Fruit fly (Drosophila melanogaster): Measurements from ENCODE around the gene Npc2c.
A peak's percentile ranks its signal among the peaks of the same experiment; 100 is the strongest.

Gene Npc2c

DNA sequence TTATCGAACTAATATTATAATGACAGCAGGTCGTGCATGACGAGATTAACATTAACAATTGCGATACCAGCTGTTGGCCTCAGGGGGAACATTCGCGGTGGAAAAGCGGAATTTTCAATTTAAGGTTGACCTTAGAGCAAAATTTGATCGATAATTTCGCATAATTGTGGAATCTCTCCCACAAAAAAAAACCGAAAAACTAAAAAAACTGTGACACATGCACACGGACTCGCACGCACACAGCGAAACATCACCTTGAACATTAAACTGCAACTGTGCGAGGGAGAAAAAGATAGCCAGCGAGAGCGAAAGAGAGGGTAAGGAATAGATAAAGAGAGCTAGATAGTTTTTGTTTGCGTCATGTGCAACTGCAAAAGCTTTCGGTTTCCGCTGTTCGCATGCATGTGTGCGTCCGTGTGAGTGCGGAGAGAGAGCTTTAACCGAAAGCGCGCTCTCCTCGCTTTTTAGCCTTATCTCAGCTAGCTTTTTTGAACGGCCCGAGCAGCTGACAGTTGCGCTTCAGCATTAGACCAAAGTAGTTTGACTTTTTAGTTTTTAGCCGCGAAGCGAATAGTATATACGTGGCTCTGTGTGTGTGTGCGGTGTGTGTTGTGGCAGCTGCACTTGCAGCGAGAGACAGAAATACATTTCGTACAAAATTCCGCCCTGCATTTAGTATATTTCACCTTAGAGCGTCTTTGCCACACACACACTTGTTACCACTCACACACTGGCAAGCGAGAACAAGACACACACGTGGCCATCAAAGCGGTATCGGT lies 33.4 kb downstream of the Npc2c start (continued):
- no peak for TF ChIP-seq CG12744 (GFP tag; optimal IDR thresholded peaks at IDR 0.05)
- TF ChIP-seq gro (GFP tag; optimal IDR thresholded peaks at IDR 0.05): peak; percentile 27
- TF ChIP-seq lilli (GFP tag; optimal IDR thresholded peaks at IDR 0.05): no peak
- no peak for TF ChIP-seq MESR4 (GFP tag; optimal IDR thresholded peaks at IDR 0.05)
- TF ChIP-seq CG1792 (GFP tag; optimal IDR thresholded peaks at IDR 0.05): no peak
- peak; percentile 42; the same call in 1 of the 2 replicates for TF ChIP-seq CG14014 (GFP tag; IDR thresholded peaks at IDR 0.05)
- TF ChIP-seq zen (tag; optimal IDR thresholded peaks at IDR 0.05): no peak
- no peak for TF ChIP-seq CG9215 (GFP tag; IDR thresholded peaks at IDR 0.05)
- TF ChIP-seq sisA (GFP tag; IDR thresholded peaks at IDR 0.05): no peak
- TF ChIP-seq nom (GFP tag; optimal IDR thresholded peaks at IDR 0.05): peak; percentile 23
- TF ChIP-seq tgo (GFP tag; IDR thresholded peaks at IDR 0.05): no peak
- TF ChIP-seq CG4707 (GFP tag; optimal IDR thresholded peaks at IDR 0.05): no peak
- no peak for TF ChIP-seq Xrp1 (GFP tag; IDR thresholded peaks at IDR 0.05)
- no peak for TF ChIP-seq dpn (GFP tag; optimal IDR thresholded peaks at IDR 0.05)
- TF ChIP-seq CG3281 (GFP tag; optimal IDR thresholded peaks at IDR 0.05): peak; percentile 39
- TF ChIP-seq CG34376 (GFP tag; optimal IDR thresholded peaks at IDR 0.05): peak; percentile 56
- TF ChIP-seq Atf6 (GFP tag; IDR thresholded peaks at IDR 0.05): no peak
- TF ChIP-seq Hmr (GFP tag; optimal IDR thresholded peaks at IDR 0.05): peak; percentile 28
- TF ChIP-seq chm (GFP tag; IDR thresholded peaks at IDR 0.05): peak; percentile 31; the same call in 1 of the 2 replicates
- TF ChIP-seq CG5953 (GFP tag; IDR thresholded peaks at IDR 0.05): 0 out of 2 replicates have a peak, but pooled peaks have one; percentile 44
- TF ChIP-seq Abd-B (GFP tag; optimal IDR thresholded peaks at IDR 0.05): no peak
- no peak for TF ChIP-seq hkb (optimal IDR thresholded peaks at IDR 0.05)
- TF ChIP-seq hkb (GFP tag; IDR thresholded peaks at IDR 0.05): peak; percentile 30
- no peak for TF ChIP-seq Bgb (GFP tag; IDR thresholded peaks at IDR 0.05; ENCODE audit: partially characterized antibody)
- TF ChIP-seq CG15479 (GFP tag; optimal IDR thresholded peaks at IDR 0.05): no peak
- TF ChIP-seq inv (GFP tag; IDR thresholded peaks at IDR 0.05; ENCODE audit: partially characterized antibody): 0 out of 2 replicates have a peak, but pooled peaks have one; percentile 24
- TF ChIP-seq sr (GFP tag; IDR thresholded peaks at IDR 0.05): no peak
- no peak for TF ChIP-seq Ravus (GFP tag; IDR thresholded peaks at IDR 0.05)
- no peak; the same call in 2 of the 3 replicates for TF ChIP-seq HLH4C (GFP tag; IDR thresholded peaks at IDR 0.05; ENCODE audit: partially characterized antibody)
- TF ChIP-seq Ptx1 (GFP tag; IDR thresholded peaks at IDR 0.05): no peak
- no peak for TF ChIP-seq btn (GFP tag; optimal IDR thresholded peaks at IDR 0.05)
- TF ChIP-seq CG11093 (GFP tag; IDR thresholded peaks at IDR 0.05): no peak
- no peak for TF ChIP-seq CG14710 (tag; optimal IDR thresholded peaks at IDR 0.05)
- no peak for TF ChIP-seq bsh (GFP tag; optimal IDR thresholded peaks at IDR 0.05)
- no peak for TF ChIP-seq CG12104 (GFP tag; optimal IDR thresholded peaks at IDR 0.05)
- TF ChIP-seq al (GFP tag; IDR thresholded peaks at IDR 0.05): no peak
- TF ChIP-seq phol (tag; optimal IDR thresholded peaks at IDR 0.05): no peak
- TF ChIP-seq Doc3 (GFP tag; IDR thresholded peaks at IDR 0.05; ENCODE audit: partially characterized antibody): no peak
- no peak for TF ChIP-seq tll (GFP tag; optimal IDR thresholded peaks at IDR 0.05)
- TF ChIP-seq Adf1 (GFP tag; IDR thresholded peaks at IDR 0.05): peak; percentile 56
- TF ChIP-seq dysf (GFP tag; IDR thresholded peaks at IDR 0.05): no peak
- TF ChIP-seq pan (optimal IDR thresholded peaks at IDR 0.05): no peak
- peak in 1 of 2 experiments; percentile 14 for TF ChIP-seq pan (GFP tag; optimal IDR thresholded peaks at IDR 0.05 in 1 of 2, IDR thresholded peaks at IDR 0.05 in 1 of 2)
- TF ChIP-seq MTF-1 (GFP tag; optimal IDR thresholded peaks at IDR 0.05; ENCODE audit: borderline replicate concordance): peak; percentile 44
- TF ChIP-seq CG17186 (GFP tag; optimal IDR thresholded peaks at IDR 0.05): no peak
- TF ChIP-seq CG31388 (GFP tag; optimal IDR thresholded peaks at IDR 0.05): no peak
- no peak for TF ChIP-seq CG10209 (GFP tag; optimal IDR thresholded peaks at IDR 0.05)
- TF ChIP-seq NfI (GFP tag; optimal IDR thresholded peaks at IDR 0.05): no peak
- TF ChIP-seq CG14050 (GFP tag; IDR thresholded peaks at IDR 0.05): no peak

Data from whole organism, embryonic.